Worm (Caenorhabditis elegans): Measurements from ENCODE around the gene R02F2.9.

DNA sequence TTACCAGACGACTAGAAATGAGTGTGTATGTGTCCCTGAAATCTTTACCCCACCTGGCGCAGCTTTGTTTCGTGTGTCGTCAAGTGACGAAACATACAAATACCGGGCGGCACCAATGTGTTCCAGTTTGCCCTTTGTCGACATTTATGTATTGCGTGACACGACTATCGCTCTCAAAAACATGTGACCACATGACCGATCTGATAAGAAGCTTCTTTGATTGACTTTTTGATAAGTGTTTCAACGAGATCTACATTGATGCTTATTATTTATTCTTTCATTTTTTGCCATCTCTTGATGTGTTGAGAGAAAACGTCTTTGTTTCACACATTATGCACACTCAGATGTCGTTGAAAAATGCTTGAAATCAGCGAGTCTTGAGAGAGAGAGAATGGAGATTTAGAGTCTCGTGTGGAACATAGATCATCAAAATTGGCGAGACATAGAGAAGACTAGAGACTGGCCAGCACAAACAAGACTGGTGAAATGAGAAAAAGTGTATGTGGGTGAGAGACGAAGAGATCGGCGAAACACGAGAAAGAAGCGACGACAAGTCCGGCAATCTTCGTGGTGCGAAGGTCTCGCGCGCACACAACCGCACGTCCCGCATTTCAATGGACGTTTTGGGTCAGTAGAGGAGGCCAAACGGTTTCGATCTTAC is 4.1 kb downstream of the R02F2.9 start:
- TF ChIP-seq tbx-37 (GFP tag; conservative IDR thresholded peaks at IDR 0.05) (no peak), flt-1 (GFP tag; IDR thresholded peaks at IDR 0.05) (no peak), ama-1 (optimal IDR thresholded peaks at IDR 0.05) (no peak), aly-1 (tag; optimal IDR thresholded peaks at IDR 0.05) (no peak), hmbx-1 (tag; optimal IDR thresholded peaks at IDR 0.05) (no peak), hnd-1 (tag; optimal IDR thresholded peaks at IDR 0.05) (no peak), F13C5.2 (tag; optimal IDR thresholded peaks at IDR 0.05) (no peak), tra-4 (tag; optimal IDR thresholded peaks at IDR 0.05) (no peak), tbx-11 (GFP tag; IDR thresholded peaks at IDR 0.05) (no peak), pes-1 (GFP tag; IDR thresholded peaks at IDR 0.05) (no peak), sea-1 (GFP tag; conservative IDR thresholded peaks at IDR 0.05) (no peak), scrt-1 (GFP tag; IDR thresholded peaks at IDR 0.05) (no peak)

Data from whole organism, early embryonic.